Worm (Caenorhabditis elegans) whole organism, L3 larva: ENCODE measurements around the gene dph-7.

ENCODE experiments used
- aly-2 ChIP-seq: fragments of 150-350 bp; optimal IDR thresholded peaks from 2 replicates; lab custom pipeline; 2014; ENCODE audit warnings: missing biosample characterization, missing genetic modification characterization
- ceh-28 ChIP-seq: fragments of 150-350 bp; optimal IDR thresholded peaks from 2 replicates; lab custom pipeline; 2014; ENCODE audit warnings: missing biosample characterization, missing genetic modification reagents, missing genetic modification characterization
- fos-1 ChIP-seq: fragments of 150-350 bp; optimal IDR thresholded peaks from 2 replicates; lab custom pipeline; 2014; ENCODE audit warnings: missing biosample characterization, missing genetic modification characterization
- lin-39 ChIP-seq: fragments of 150-350 bp; optimal IDR thresholded peaks from 2 replicates; lab custom pipeline; 2018; ENCODE audit warnings: missing biosample characterization, missing genetic modification reagents, missing genetic modification characterization

ce11 chrIII:13302578-13302977 lies 12.3 kb upstream of the dph-7 start:
- TF ChIP-seq fos-1 (tag; lab: Kevin White, UChicago), result no peak
- TF ChIP-seq aly-2 (tag; lab: Kevin White, UChicago), result no peak
- TF ChIP-seq lin-39, result no peak
- TF ChIP-seq ceh-28, result no peak
